Worm (Caenorhabditis elegans): ENCODE results near the gene atp-4.

The atp-4 gene

ce11 chrV:6389634-6390033 lies 37.3 kb downstream of the atp-4 start, which contains the start of gene F57F4.2:
F57F4.2 (minus strand) TSS chrV:6389734.
- TF ChIP-seq zip-2 (tag; optimal IDR thresholded peaks at IDR 0.05): no peak
- TF ChIP-seq tra-1 (GFP tag; IDR thresholded peaks at IDR 0.05): no peak
- no peak for TF ChIP-seq nhr-76 (tag; optimal IDR thresholded peaks at IDR 0.05)
- TF ChIP-seq attf-4 (tag; optimal IDR thresholded peaks at IDR 0.05): no peak
- no peak for TF ChIP-seq lin-29 (GFP tag; IDR thresholded peaks at IDR 0.05)
- no peak for TF ChIP-seq rbr-2 (tag; optimal IDR thresholded peaks at IDR 0.05)
- TF ChIP-seq dmd-8 (GFP tag; IDR thresholded peaks at IDR 0.05): no peak

ce11 chrV:6385677-6386276 lies 41.1 kb downstream of the atp-4 start:
- TF ChIP-seq aha-1 (tag) (peak; percentile 98), nhr-111 (GFP tag; optimal IDR thresholded peaks at IDR 0.05) (no peak)

Data from whole organism, L4 larva.